Worm (Caenorhabditis elegans) whole organism, L4/young adult: ENCODE measurements around the gene nep-24.
"Not testable (repeated sequence)": the region's sequence is repeated elsewhere in the genome, so short reads cannot be mapped to it uniquely, and the experiment has no call there.

Source experiments
- W03F9.2 ChIP-seq: fragments of 150-350 bp; optimal IDR thresholded peaks from 2 replicates; lab custom pipeline; 2014; ENCODE audit warnings: missing biosample characterization, missing genetic modification characterization
- dao-5 ChIP-seq: sonication (generic microtip); optimal IDR thresholded peaks from 2 replicates; lab custom pipeline; 2016; ENCODE audit warnings: missing genotype, missing genetic modification characterization, moderate library complexity, missing compliant biosample characterization
- him-1 ChIP-seq: sonication (generic microtip); optimal IDR thresholded peaks from 2 replicates; lab custom pipeline; 2016; ENCODE audit warnings: missing genotype, missing genetic modification reagents, missing genetic modification characterization, missing compliant biosample characterization

nep-24 gene

DNA sequence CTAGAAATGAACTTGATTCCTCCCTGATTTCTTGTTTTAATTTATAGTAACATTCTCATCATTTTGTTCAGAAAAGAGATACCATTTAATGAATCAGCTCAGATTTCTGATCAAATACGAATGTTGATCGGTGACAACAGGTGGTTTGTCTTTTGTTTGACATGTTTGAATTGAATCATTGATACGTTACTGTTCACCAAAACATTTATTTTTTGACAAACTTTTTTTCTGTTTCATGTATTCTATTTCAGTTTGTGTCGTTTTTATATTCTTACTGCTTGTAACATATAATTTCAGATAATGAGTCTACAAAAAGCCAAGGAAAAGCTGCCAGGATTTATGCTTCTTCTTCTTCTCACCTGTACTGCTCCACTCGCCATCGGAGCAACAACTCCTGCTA is at the start of gene nep-24:
TSS of gene nep-24 (plus strand) at position 301 of the 400 bp plus-strand sequence.
- TF ChIP-seq dao-5 (tag; lab: Kevin White, UChicago) (no peak), him-1 (no peak), W03F9.2 (tag; lab: Kevin White, UChicago) (no peak)

DNA sequence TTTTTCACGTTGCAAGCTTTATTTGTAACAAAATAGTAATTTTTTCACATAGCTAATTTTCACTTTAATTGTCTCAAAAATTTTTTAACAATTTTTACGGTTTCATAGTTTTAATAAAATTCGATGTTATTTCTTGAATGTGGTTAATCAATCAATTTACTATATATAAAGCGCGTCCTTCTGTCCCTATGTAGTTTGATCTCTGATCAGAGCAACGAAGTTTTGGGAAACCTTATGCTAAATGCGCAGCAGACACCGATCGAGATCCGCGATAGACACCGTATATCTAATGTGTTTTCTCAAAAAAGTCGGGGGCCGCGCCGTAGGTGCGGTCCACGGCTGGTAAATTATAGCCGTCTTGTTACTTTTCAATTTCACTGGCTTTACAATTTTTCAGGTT is 35.6 kb upstream of the nep-24 start:
- TF ChIP-seq W03F9.2 (tag; lab: Kevin White, UChicago) (no peak), dao-5 (tag; lab: Kevin White, UChicago) (no peak), him-1 (no peak)

DNA sequence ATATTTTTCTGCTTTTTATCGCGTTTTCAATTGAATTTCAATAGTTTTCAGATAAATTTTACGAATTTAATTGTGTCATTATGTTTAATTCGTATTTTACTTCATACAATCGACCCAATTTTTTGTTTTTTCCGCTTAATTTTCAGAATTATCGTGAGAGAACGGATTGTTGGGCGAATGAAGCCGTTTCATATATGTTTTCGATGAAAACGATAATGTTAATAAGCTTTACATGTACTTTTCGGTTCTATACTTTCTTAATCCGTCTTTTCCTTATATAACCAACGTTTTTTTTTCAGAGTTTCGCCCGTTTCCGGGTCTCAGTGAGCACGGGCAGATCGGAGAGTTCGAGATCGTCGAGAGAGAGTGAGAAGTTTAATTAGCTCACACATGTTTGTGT is 28.9 kb upstream of the nep-24 start, which contains the start of gene T06A10.2:
TSS of gene T06A10.2 (plus strand) at position 301 of the 400 bp plus-strand sequence.
- not testable (repeated sequence) for TF ChIP-seq him-1; dao-5 (tag; lab: Kevin White, UChicago); W03F9.2 (tag; lab: Kevin White, UChicago)

DNA sequence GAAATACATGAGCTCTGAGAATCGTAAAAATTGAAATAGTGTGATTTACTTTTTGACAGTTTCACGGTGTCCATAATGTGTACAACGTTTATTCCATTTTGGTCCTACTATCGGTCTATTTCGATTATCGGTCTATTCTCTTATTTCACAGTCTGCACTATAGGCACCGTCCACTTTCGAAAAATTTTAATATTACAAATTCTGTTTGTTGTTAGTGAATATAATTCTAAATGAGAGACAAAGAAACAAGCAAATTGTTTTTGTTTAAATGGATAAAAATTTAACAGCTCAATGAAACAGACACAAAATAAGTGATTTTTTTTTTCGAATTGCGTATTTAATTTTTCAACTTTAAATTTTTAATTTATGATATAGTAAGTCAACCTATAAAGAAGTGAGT is 26.0 kb upstream of the nep-24 start:
- no peak for TF ChIP-seq dao-5 (tag; lab: Kevin White, UChicago)

DNA sequence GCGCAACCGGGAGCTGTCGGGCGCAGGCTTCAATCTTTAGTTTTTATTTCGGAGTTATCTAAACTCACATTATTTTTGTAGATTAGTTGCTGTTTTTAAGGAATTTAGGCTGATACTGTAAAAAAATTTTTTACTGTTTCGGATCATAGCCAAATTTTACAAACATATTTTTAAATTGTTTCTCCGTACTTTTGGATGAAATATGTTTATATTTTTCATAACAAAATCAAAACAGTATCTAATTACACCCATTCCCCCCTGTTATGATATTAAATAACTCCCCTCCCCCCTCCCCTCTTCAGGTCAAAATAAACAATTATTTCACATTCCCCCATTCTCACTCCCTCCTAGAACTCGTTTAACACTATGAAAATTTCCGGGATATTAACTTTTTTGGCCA is 8.4 kb upstream of the nep-24 start, which contains the start of gene Y116A8C.3:
TSS of gene Y116A8C.3 (plus strand) at position 301 of the 400 bp plus-strand sequence.
- TF ChIP-seq him-1 (no peak), dao-5 (tag; lab: Kevin White, UChicago) (no peak), W03F9.2 (tag; lab: Kevin White, UChicago) (no peak)

DNA sequence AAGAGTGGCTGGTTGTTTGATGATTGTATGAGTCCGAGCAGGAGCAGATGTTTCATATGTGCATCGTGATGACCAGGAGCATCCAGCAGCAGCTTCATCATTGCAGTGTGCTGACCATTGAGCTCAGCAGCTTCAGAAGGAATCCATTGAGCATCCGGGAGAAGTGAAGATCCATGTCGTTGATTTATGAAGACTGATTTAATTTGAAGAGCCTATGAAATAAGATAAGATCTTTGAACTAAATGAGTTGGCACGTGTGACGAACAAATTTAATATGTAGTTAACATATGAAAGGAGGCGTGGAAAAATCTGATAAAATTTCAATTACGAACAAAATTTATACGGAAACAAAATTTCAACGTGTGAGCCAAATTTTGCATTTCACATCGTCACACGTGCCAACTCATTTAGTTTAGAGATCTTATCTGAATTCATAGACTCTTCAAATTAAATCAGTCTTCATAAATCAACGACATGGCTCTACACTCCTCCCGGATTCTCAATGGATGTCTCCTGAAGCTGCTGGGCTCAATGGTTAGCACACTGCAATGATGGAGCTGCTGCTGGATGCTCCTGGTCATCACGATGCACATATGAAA is 6.3 kb upstream of the nep-24 start, which contains the start of the genes Y116A8C.469 and Y116A8C.468:
TSS of gene Y116A8C.469 (minus strand) at position 101 of the 599 bp plus-strand sequence.
TSS of gene Y116A8C.468 (plus strand) at position 549 of the 599 bp plus-strand sequence.
- TF ChIP-seq him-1 (no peak), W03F9.2 (tag; lab: Kevin White, UChicago) (no peak), dao-5 (tag; lab: Kevin White, UChicago) (no peak)

DNA sequence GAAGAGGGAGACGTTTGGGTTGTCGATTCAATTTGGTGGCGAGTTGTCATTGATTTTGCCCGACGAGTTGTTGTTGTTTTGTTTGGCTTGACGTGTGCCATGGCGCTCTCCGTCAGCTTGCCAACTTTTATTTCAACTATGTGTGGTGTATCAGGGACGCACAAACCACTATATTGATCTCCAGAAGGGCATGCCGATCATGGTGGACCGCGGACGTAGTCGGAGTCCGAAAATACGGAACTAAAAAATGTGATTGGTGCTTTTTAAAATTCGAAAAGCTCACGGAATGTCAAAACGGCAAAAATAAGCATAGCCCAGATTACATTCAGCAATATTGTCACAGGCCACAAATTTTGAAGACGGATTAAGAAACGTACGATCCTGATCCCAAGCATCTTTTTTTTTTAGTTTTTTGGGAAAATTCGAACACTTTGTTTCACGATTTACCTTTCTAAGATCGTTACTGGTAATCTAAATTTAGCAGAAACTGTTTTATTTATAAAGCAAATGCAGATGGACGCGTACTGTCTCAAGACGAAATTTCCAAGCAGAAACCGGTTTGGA is 4.9 kb upstream of the nep-24 start, which contains the start of the genes Y116A8C.470 and Y116A8C.463:
TSS of gene Y116A8C.470 (minus strand) at position 101 of the 564 bp plus-strand sequence.
TSS of gene Y116A8C.463 (plus strand) at position 514 of the 564 bp plus-strand sequence.
- TF ChIP-seq dao-5 (tag; lab: Kevin White, UChicago) = no peak
- no peak for TF ChIP-seq W03F9.2 (tag; lab: Kevin White, UChicago)
- no peak for TF ChIP-seq him-1

DNA sequence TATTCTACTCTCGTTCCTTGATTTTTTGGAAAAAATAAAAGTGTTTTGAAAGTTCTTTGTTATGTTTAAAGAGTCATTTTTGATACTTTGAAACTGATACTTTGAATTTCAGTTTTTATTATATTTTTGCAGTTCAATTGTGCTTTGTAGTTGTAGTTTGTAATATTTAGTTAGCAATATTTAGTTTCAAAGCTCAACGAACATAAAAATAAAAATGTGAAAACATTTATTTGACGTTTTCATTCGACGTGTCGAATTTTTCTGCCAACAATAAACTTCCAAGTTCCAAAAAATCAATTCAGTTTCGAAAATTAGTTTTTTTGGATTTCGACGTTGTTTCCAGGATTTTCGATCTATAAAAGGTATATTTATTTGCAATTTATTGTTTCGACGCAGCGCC is 4.2 kb upstream of the nep-24 start, which contains the start of gene nep-23:
TSS of gene nep-23 (plus strand) at position 301 of the 400 bp plus-strand sequence.
- TF ChIP-seq W03F9.2 (tag; lab: Kevin White, UChicago) (no peak), dao-5 (tag; lab: Kevin White, UChicago) (no peak), him-1 (no peak)

DNA sequence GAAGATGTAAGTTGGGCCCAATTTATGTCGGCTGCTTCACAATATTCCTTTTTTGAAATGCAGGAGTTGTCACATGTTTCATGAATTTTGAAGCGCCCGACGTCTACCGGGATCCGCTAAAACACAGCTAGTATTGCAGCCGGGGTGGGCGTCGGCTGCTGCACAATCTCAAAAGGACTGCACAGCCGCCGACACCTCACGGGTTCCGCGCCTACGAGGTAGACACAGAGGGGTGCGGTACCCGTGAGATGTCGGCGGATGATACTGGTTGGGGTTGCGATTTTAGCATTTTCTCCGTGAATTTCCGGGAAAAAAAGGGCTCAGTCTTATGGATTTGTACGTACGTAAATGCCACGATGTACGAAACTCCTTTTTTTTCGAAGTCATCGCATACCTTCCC is 2.2 kb upstream of the nep-24 start:
- no peak for TF ChIP-seq dao-5 (tag; lab: Kevin White, UChicago)
- TF ChIP-seq W03F9.2 (tag; lab: Kevin White, UChicago) = no peak
- TF ChIP-seq him-1 = no peak

DNA sequence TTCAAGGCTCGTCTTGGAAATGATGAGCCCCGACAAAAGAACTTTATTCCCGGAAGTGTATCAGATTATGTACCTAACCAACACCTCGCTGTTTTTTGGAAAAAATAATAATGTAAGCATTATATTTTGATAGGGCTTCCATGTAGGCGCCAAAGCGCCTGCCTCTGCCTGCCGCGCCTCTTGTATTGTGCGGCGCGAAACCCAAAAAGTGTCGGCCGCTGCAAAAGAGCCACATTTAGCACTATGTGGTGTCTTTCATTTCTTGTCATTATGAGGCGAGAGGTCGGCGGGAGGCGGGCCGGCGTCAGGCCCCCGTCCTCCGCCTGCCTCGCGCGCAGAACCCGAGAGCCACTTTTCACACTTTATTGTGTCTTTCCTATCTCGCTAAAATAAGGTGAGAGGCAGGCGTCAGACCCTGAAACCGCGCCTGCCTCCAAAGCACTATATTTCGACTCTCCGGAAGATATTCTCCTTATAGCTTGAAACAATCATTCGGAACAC is 1.2 kb downstream of the nep-24 start:
- TF ChIP-seq dao-5 (tag; lab: Kevin White, UChicago) (no peak), W03F9.2 (tag; lab: Kevin White, UChicago) (no peak), him-1 (no peak)

DNA sequence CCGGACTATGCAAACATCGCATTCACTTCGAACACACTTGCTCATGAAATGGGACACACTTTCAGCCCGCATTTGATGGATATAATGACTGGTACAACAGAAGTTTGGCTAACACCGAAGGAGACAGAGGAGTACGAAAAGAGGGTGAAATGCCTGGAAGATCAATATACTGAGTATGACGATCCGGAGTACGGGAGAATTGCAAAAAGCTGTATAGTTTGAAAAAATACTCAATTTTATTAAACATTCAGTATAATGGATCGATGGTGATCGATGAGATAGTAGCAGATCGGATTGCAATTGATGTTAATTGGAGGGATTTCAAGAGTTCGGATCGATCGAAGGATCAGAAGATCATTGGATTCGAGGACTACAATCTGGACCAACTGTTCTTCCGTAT is 2.4 kb downstream of the nep-24 start:
- no peak for TF ChIP-seq W03F9.2 (tag; lab: Kevin White, UChicago)
- TF ChIP-seq dao-5 (tag; lab: Kevin White, UChicago) = no peak
- no peak for TF ChIP-seq him-1

DNA sequence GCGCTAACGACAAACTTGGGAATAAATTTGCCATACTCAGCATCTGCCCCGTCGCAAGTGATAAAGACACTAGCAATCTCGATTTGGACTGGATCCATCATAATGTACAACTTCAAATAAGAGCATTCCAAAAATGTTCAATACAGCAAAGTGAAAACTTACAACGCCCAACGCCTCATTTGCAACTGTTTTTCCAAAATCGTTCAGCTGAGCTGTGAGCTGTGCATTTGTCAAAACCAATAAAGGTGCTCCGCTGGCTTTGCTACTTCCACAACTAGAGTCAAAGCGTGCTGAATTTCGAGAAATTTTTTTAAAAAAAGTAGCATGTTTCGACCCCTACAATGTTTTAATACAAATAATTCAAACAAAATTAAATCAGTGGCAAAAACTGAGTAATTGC is 6.9 kb downstream of the nep-24 start, which contains the start of gene Y116A8C.49:
TSS of gene Y116A8C.49 (minus strand) at position 101 of the 400 bp plus-strand sequence.
- TF ChIP-seq him-1 (no peak), W03F9.2 (tag; lab: Kevin White, UChicago) (no peak), dao-5 (tag; lab: Kevin White, UChicago) (no peak)

DNA sequence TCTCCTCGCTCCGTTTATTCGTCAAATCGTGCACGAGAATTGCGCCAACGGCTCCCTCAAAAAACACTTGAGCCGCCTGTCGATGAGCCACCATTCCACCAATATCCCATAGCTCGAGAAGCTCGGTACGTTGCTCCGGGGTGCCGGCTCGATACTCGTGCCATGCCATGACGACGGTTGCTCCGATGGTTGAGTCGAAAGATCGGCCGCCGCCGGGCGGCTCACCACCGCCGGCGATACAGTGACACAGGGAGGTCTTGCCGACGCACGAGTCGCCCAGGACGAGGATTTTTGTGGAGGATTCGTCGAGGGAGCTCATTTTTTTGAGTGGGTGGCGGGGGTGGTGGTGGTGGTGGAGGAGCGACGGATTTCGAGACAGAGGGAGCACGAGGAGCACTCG is 11.9 kb downstream of the nep-24 start:
- TF ChIP-seq W03F9.2 (tag; lab: Kevin White, UChicago) = no peak
- no peak for TF ChIP-seq him-1
- no peak for TF ChIP-seq dao-5 (tag; lab: Kevin White, UChicago)

DNA sequence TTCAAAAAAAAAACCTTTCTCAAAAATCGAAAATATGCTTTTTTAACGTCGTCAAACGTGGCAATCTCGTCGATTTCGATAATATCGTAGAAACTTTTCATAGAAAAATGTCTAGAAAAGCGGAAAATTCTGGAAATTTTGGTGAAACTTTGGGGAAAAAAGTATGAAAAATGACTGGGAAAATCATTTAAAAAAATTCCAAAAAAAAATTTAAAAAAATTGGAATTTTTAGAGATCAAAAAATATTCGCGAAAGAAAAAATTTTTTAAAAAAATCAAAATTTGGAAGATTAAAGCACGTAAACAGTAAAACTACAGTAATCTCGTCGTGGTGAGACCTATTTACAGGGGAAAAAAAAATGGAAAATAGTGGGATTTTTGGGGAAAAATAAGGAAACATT is 14.8 kb downstream of the nep-24 start, which contains the start of gene Y116A8C.10:
TSS of gene Y116A8C.10 (minus strand) at position 101 of the 400 bp plus-strand sequence.
- TF ChIP-seq him-1 = no peak
- TF ChIP-seq dao-5 (tag; lab: Kevin White, UChicago) = no peak
- no peak for TF ChIP-seq W03F9.2 (tag; lab: Kevin White, UChicago)
